Fruit fly (Drosophila melanogaster): ENCODE data around the gene CG7382.

CG7382 gene

dm6 chr2L:5476699-5477098 is 43.0 kb downstream of the CG7382 start (continued):
- TF ChIP-seq Hr3 (GFP tag; optimal IDR thresholded peaks at IDR 0.05), result peak; percentile 87
- no peak for TF ChIP-seq HLH4C (GFP tag; IDR thresholded peaks at IDR 0.05; ENCODE audit: partially characterized antibody)
- peak; percentile 36 for TF ChIP-seq CG15011 (GFP tag; optimal IDR thresholded peaks at IDR 0.05)
- TF ChIP-seq Gsc (GFP tag; IDR thresholded peaks at IDR 0.05), result peak; percentile 75
- TF ChIP-seq inv (GFP tag; IDR thresholded peaks at IDR 0.05; ENCODE audit: partially characterized antibody), result no peak
- TF ChIP-seq ttk (GFP tag; IDR thresholded peaks at IDR 0.05), result peak; percentile 78
- peak; percentile 49 for TF ChIP-seq Fer3 (tag; optimal IDR thresholded peaks at IDR 0.05)
- peak; percentile 87 for TF ChIP-seq CG7786 (GFP tag; optimal IDR thresholded peaks at IDR 0.05)
- TF ChIP-seq CG2120 (GFP tag; optimal IDR thresholded peaks at IDR 0.05), result peak; percentile 78
- TF ChIP-seq CG6254 (GFP tag; optimal IDR thresholded peaks at IDR 0.05), result peak; percentile 53
- peak; percentile 87 for TF ChIP-seq croc (GFP tag; conservative IDR thresholded peaks at IDR 0.05)
- TF ChIP-seq CG14014 (GFP tag; IDR thresholded peaks at IDR 0.05), result peak; percentile 87
- TF ChIP-seq CG6791 (GFP tag; IDR thresholded peaks at IDR 0.05; ENCODE audit: partially characterized antibody), result no peak
- TF ChIP-seq exex (tag; optimal IDR thresholded peaks at IDR 0.05), result no peak
- peak; percentile 61; the same call in 1 of the 2 replicates for TF ChIP-seq dati (GFP tag; IDR thresholded peaks at IDR 0.05)
- TF ChIP-seq gem (tag; optimal IDR thresholded peaks at IDR 0.05), result peak; percentile 93
- TF ChIP-seq ci (GFP tag; IDR thresholded peaks at IDR 0.05), result peak; percentile 93
- peak; percentile 83 for TF ChIP-seq CG17829 (tag; optimal IDR thresholded peaks at IDR 0.05)
- TF ChIP-seq NC2β (GFP tag; optimal IDR thresholded peaks at IDR 0.05), result peak; percentile 92
- 0 out of 2 replicates have a peak, but pooled peaks have one; percentile 32 for TF ChIP-seq GATAe (GFP tag; conservative IDR thresholded peaks at IDR 0.05)
- peak; percentile 69 for TF ChIP-seq zf30C (GFP tag; optimal IDR thresholded peaks at IDR 0.05)
- TF ChIP-seq CG8388 (GFP tag; optimal IDR thresholded peaks at IDR 0.05), result peak; percentile 86
- peak; percentile 72 for TF ChIP-seq onecut (GFP tag; IDR thresholded peaks at IDR 0.05)
- peak; percentile 81 for TF ChIP-seq ap (GFP tag; IDR thresholded peaks at IDR 0.05)
- peak; percentile 36 for TF ChIP-seq CG30020 (tag; optimal IDR thresholded peaks at IDR 0.05)
- peak; percentile 91 for TF ChIP-seq row (GFP tag; IDR thresholded peaks at IDR 0.05)
- TF ChIP-seq CG10267 (tag; optimal IDR thresholded peaks at IDR 0.05), result peak; percentile 78
- TF ChIP-seq wek (GFP tag; optimal IDR thresholded peaks at IDR 0.05), result no peak
- peak; percentile 35 for TF ChIP-seq fd3F (GFP tag; optimal IDR thresholded peaks at IDR 0.05)
- peak; percentile 57; the same call in 1 of the 2 replicates for TF ChIP-seq MBD-R2 (GFP tag; IDR thresholded peaks at IDR 0.05)
- TF ChIP-seq Hsf (GFP tag; optimal IDR thresholded peaks at IDR 0.05), result peak; percentile 77
- TF ChIP-seq CG9609 (GFP tag; optimal IDR thresholded peaks at IDR 0.05), result peak; percentile 92
- peak; percentile 96 for TF ChIP-seq pnt (GFP tag; optimal IDR thresholded peaks at IDR 0.05)
- TF ChIP-seq Camta (GFP tag; optimal IDR thresholded peaks at IDR 0.05), result peak; percentile 92
- TF ChIP-seq CG12744 (GFP tag; optimal IDR thresholded peaks at IDR 0.05), result peak; percentile 57
- peak; percentile 63 for TF ChIP-seq CG9817 (tag; optimal IDR thresholded peaks at IDR 0.05)
- TF ChIP-seq YL-1 (GFP tag; optimal IDR thresholded peaks at IDR 0.05), result no peak
- TF ChIP-seq lov (optimal IDR thresholded peaks at IDR 0.05), result no peak
- peak; percentile 90 for TF ChIP-seq lov (GFP tag; IDR thresholded peaks at IDR 0.05)
- TF ChIP-seq z (GFP tag; IDR thresholded peaks at IDR 0.05), result peak; percentile 64; the same call in 2 of the 3 replicates
- TF ChIP-seq NFAT (GFP tag; IDR thresholded peaks at IDR 0.05), result peak; percentile 47
- peak; percentile 82 for TF ChIP-seq CG11456 (GFP tag; IDR thresholded peaks at IDR 0.05)
- TF ChIP-seq h (optimal IDR thresholded peaks at IDR 0.05), result no peak
- TF ChIP-seq Doc3 (GFP tag; IDR thresholded peaks at IDR 0.05; ENCODE audit: partially characterized antibody), result no peak
- peak; percentile 64 for TF ChIP-seq CG18764 (GFP tag; optimal IDR thresholded peaks at IDR 0.05)
- TF ChIP-seq ac (GFP tag; optimal IDR thresholded peaks at IDR 0.05), result peak; percentile 54
- TF ChIP-seq CG10979 (tag; optimal IDR thresholded peaks at IDR 0.05), result peak; percentile 90
- TF ChIP-seq twi (tag; optimal IDR thresholded peaks at IDR 0.05), result peak; percentile 75
- TF ChIP-seq tap (tag; optimal IDR thresholded peaks at IDR 0.05), result peak; percentile 62
- TF ChIP-seq CG15073 (GFP tag; optimal IDR thresholded peaks at IDR 0.05), result peak; percentile 57
- peak; percentile 88 for TF ChIP-seq CG12219 (GFP tag; optimal IDR thresholded peaks at IDR 0.05)
- TF ChIP-seq CG4282 (GFP tag; optimal IDR thresholded peaks at IDR 0.05), result peak; percentile 61

All from whole organism, embryonic.